Fruit fly (Drosophila melanogaster) whole organism, pupa: ENCODE results near the gene CG6865.

Source experiments
- CG17806 ChIP-seq: fragments of 200-800 bp; sonication (Bioruptor generic); optimal IDR thresholded peaks from 2 replicates; lab custom pipeline; 2018; ENCODE audit warnings: missing biosample characterization, mild to moderate bottlenecking, missing genetic modification characterization, moderate library complexity
- CG32121 ChIP-seq: fragments of 200-800 bp; sonication (Bioruptor generic); IDR thresholded peaks from 2 replicates; pipeline ENCODE4 v1.3.6; 2022; ENCODE audit warnings: missing biosample characterization, missing genetic modification characterization
- CG34367 ChIP-seq: fragments of 200-800 bp; sonication (Bioruptor generic); optimal IDR thresholded peaks from 2 replicates; lab custom pipeline; 2018; ENCODE audit warnings: missing biosample characterization, mild to moderate bottlenecking, missing genetic modification characterization
- CG4496 ChIP-seq: fragments of 200-800 bp; sonication (Bioruptor generic); IDR thresholded peaks from 3 replicates; pipeline ENCODE4 v1.3.6; 2022; ENCODE audit warnings: missing biosample characterization, missing genetic modification characterization
- CG8159 ChIP-seq: fragments of 200-800 bp; sonication (Bioruptor generic); optimal IDR thresholded peaks from 3 replicates; lab custom pipeline; 2018; ENCODE audit warnings: missing biosample characterization, mild to moderate bottlenecking, missing genetic modification characterization, moderate library complexity
- CG9948 ChIP-seq: fragments of 200-800 bp; sonication (Bioruptor generic); optimal IDR thresholded peaks from 2 replicates; lab custom pipeline; 2018; ENCODE audit warnings: missing biosample characterization, mild to moderate bottlenecking, missing genetic modification characterization, moderate library complexity
- D1 ChIP-seq: fragments of 200-800 bp; sonication (Bioruptor generic); optimal IDR thresholded peaks from 2 replicates; lab custom pipeline; 2018; ENCODE audit warnings: missing biosample characterization, mild to moderate bottlenecking, missing genetic modification characterization, moderate library complexity
- EcR ChIP-seq: fragments of 200-800 bp; sonication (Bioruptor generic); optimal IDR thresholded peaks from 3 replicates; lab custom pipeline; 2019; ENCODE audit warnings: missing biosample characterization, missing genetic modification characterization, mild to moderate bottlenecking, moderate library complexity, missing genetic modification reagents
- Pif1A ChIP-seq: fragments of 200-800 bp; sonication (Bioruptor generic); optimal IDR thresholded peaks from 3 replicates; lab custom pipeline; 2016; ENCODE audit warnings: missing biosample characterization, missing genetic modification characterization
- Pif1B ChIP-seq: fragments of 200-800 bp; sonication (Bioruptor generic); optimal IDR thresholded peaks from 3 replicates; lab custom pipeline; 2016; ENCODE audit warnings: missing biosample characterization, missing genetic modification characterization
- Snoo ChIP-seq: fragments of 200-800 bp; sonication (Bioruptor generic); optimal IDR thresholded peaks from 3 replicates; lab custom pipeline; 2017; ENCODE audit warnings: missing biosample characterization, mild to moderate bottlenecking, missing genetic modification characterization, inconsistent platforms
- fd96Ca ChIP-seq: fragments of 200-800 bp; sonication (Bioruptor generic); IDR thresholded peaks from 3 replicates; pipeline ENCODE4 v1.3.6; 2022; ENCODE audit warnings: missing biosample characterization, missing genetic modification characterization
- gl ChIP-seq: fragments of 200-800 bp; sonication (Bioruptor generic); optimal IDR thresholded peaks from 2 replicates; lab custom pipeline; 2018; ENCODE audit warnings: missing biosample characterization, mild to moderate bottlenecking, missing genetic modification characterization

Gene CG6865

dm6 chr3L:18904772-18905601 lies 41.5 kb downstream of the CG6865 start, which contains the start of the genes CSN1b and Prp6:
Gene CSN1b, minus strand, starts transcription at chr3L:18904930.
Gene Prp6, plus strand, starts transcription at chr3L:18905372.
- no peak for TF ChIP-seq CG8159 (tag; lab: Kevin White, UChicago)

- no peak for TF ChIP-seq CG34367 (tag; lab: Kevin White, UChicago)
- no peak for TF ChIP-seq CG4496 (GFP tag; lab: Robert Waterston, UW)
- TF ChIP-seq fd96Ca, result no peak
- no peak for TF ChIP-seq CG32121
- no peak for TF ChIP-seq Pif1B (GFP tag; lab: Kevin White, UChicago)
- TF ChIP-seq CG9948 (tag; lab: Kevin White, UChicago), result no peak
- TF ChIP-seq Pif1A (GFP tag; lab: Kevin White, UChicago), result no peak
Measured at dm6 chr3L:18911082-18911481, 47.6 kb downstream of the CG6865 start, which contains the start of gene Ir75d. Gene Ir75d, minus strand, starts transcription at chr3L:18911182.

dm6 chr3L:18914100-18914683 lies 50.7 kb downstream of the CG6865 start, which contains the start of gene COX6AL2:
Gene COX6AL2, minus strand, starts transcription at chr3L:18914150.
- no peak for TF ChIP-seq Snoo
- TF ChIP-seq fd96Ca, result no peak
- TF ChIP-seq gl (tag; lab: Kevin White, UChicago), result no peak
- TF ChIP-seq EcR (GFP tag; lab: Kevin White, UChicago), result no peak
- TF ChIP-seq D1 (tag; lab: Kevin White, UChicago), result no peak
- TF ChIP-seq CG17806 (tag; lab: Kevin White, UChicago), result no peak
- TF ChIP-seq CG9948 (tag; lab: Kevin White, UChicago), result no peak
- no peak for TF ChIP-seq Pif1A (GFP tag; lab: Kevin White, UChicago)
